Worm (Caenorhabditis elegans): ENCODE results near the gene F21D9.11.
"Not testable (repeated sequence)": the region's sequence is repeated elsewhere in the genome, so short reads cannot be mapped to it uniquely, and the experiment has no call there.

ce11 chrV:19264148-19264547 lies 12.2 kb downstream of the F21D9.11 start, which contains the start of gene F21D9.1:
- TF ChIP-seq unc-55 (GFP tag; optimal IDR thresholded peaks at IDR 0.05); T23F11.4 (GFP tag; optimal IDR thresholded peaks at IDR 0.05); fkh-10 (GFP tag; optimal IDR thresholded peaks at IDR 0.05); K02D7.2 (tag; optimal IDR thresholded peaks at IDR 0.05); ceh-9 (tag; optimal IDR thresholded peaks at IDR 0.05); pat-9 (tag; optimal IDR thresholded peaks at IDR 0.05); pha-2 (tag; optimal IDR thresholded peaks at IDR 0.05); pha-4 (tag; optimal IDR thresholded peaks at IDR 0.05); ama-1 (optimal IDR thresholded peaks at IDR 0.05); ceh-22 (tag; optimal IDR thresholded peaks at IDR 0.05); nfya-1 (tag; optimal IDR thresholded peaks at IDR 0.05); tbx-2 (tag; optimal IDR thresholded peaks at IDR 0.05): not testable (repeated sequence)
